Fruit fly (Drosophila melanogaster) whole organism, embryonic: ENCODE results near the gene mRF1.

ENCODE experiments used
- Adf1 ChIP-seq: fragments of 200-800 bp; sonication (Bioruptor generic); IDR thresholded peaks from 2 replicates; pipeline ENCODE4 v1.3.6; 2022; ENCODE audit warnings: missing biosample characterization, missing genetic modification characterization
- BEAF-32 ChIP-seq: fragments of 200-800 bp; sonication (Bioruptor generic); optimal IDR thresholded peaks from 3 replicates; lab custom pipeline; 2017; ENCODE audit warnings: missing biosample characterization, missing genetic modification characterization, mild to moderate bottlenecking, moderate library complexity, missing genetic modification reagents
- Bgb ChIP-seq: fragments of 200-800 bp; sonication (Bioruptor generic); IDR thresholded peaks from 2 replicates; pipeline ENCODE4 v1.3.6; 2022; ENCODE audit warnings: missing biosample characterization, missing genetic modification characterization; ENCODE audit not compliant: partially characterized antibody
- CG10274 ChIP-seq: fragments of 200-800 bp; sonication (Bioruptor generic); optimal IDR thresholded peaks from 3 replicates; lab custom pipeline; 2017; ENCODE audit warnings: missing biosample characterization, mild to moderate bottlenecking, missing genetic modification characterization
- CG13296 ChIP-seq: fragments of 200-800 bp; sonication (Bioruptor generic); optimal IDR thresholded peaks from 3 replicates; lab custom pipeline; 2018; ENCODE audit warnings: missing biosample characterization, mild to moderate bottlenecking, missing genetic modification characterization
- CG14014 ChIP-seq: fragments of 200-800 bp; sonication (Bioruptor generic); IDR thresholded peaks from 2 replicates; pipeline ENCODE4 v1.3.6; 2022; ENCODE audit warnings: missing biosample characterization, missing genetic modification characterization
- CG14667 ChIP-seq: fragments of 200-800 bp; sonication (Bioruptor generic); IDR thresholded peaks from 2 replicates; pipeline ENCODE4 v1.3.6; 2022; ENCODE audit warnings: missing biosample characterization, missing genetic modification characterization
- CG15601 ChIP-seq: fragments of 200-800 bp; sonication (Bioruptor generic); optimal IDR thresholded peaks from 3 replicates; lab custom pipeline; 2019; ENCODE audit warnings: missing biosample characterization, mild to moderate bottlenecking, missing genetic modification characterization, moderate library complexity
- CG17612 ChIP-seq: fragments of 200-800 bp; sonication (Bioruptor generic); IDR thresholded peaks from 2 replicates; pipeline ENCODE4 v1.3.6; 2022; ENCODE audit warnings: missing biosample characterization, missing genetic modification characterization
- CG2202 ChIP-seq: fragments of 200-800 bp; sonication (Bioruptor generic); optimal IDR thresholded peaks from 2 replicates; lab custom pipeline; 2018; ENCODE audit warnings: missing biosample characterization, mild to moderate bottlenecking, missing genetic modification characterization
- CG30403 ChIP-seq: fragments of 200-800 bp; sonication (Bioruptor generic); optimal IDR thresholded peaks from 3 replicates; lab custom pipeline; 2016; ENCODE audit warnings: missing biosample characterization, missing genetic modification characterization
- CG33213 ChIP-seq: fragments of 200-800 bp; sonication (Bioruptor generic); optimal IDR thresholded peaks from 3 replicates; lab custom pipeline; 2016; ENCODE audit warnings: missing biosample characterization, missing genetic modification characterization
- CG3407 ChIP-seq: fragments of 200-800 bp; sonication (Bioruptor generic); optimal IDR thresholded peaks from 2 replicates; lab custom pipeline; 2018; ENCODE audit warnings: missing biosample characterization, mild to moderate bottlenecking, missing genetic modification characterization
- CG34422 ChIP-seq: fragments of 200-800 bp; sonication (Bioruptor generic); IDR thresholded peaks from 3 replicates; pipeline ENCODE4 v1.3.6; 2022; ENCODE audit warnings: missing biosample characterization, missing genetic modification characterization
- CG6765 ChIP-seq: fragments of 200-800 bp; sonication (Bioruptor generic); optimal IDR thresholded peaks from 3 replicates; lab custom pipeline; 2017; ENCODE audit warnings: missing biosample characterization, mild to moderate bottlenecking, missing genetic modification characterization
- CG7987 ChIP-seq: fragments of 200-800 bp; sonication (Bioruptor generic); optimal IDR thresholded peaks from 2 replicates; lab custom pipeline; 2018; ENCODE audit warnings: missing biosample characterization, mild to moderate bottlenecking, missing genetic modification characterization, moderate library complexity
- CG8765 ChIP-seq: fragments of 200-800 bp; sonication (Bioruptor generic); IDR thresholded peaks from 2 replicates; pipeline ENCODE4 v1.3.6; 2022; ENCODE audit warnings: missing biosample characterization, missing genetic modification characterization
- CG9727 ChIP-seq: fragments of 200-800 bp; sonication (Bioruptor generic); optimal IDR thresholded peaks from 3 replicates; lab custom pipeline; 2017; ENCODE audit warnings: missing biosample characterization, mild to moderate bottlenecking, missing genetic modification characterization
- CTCF ChIP-seq: fragments of 200-800 bp; sonication (Bioruptor generic); optimal IDR thresholded peaks from 2 replicates; lab custom pipeline; 2017; ENCODE audit warnings: missing biosample characterization, mild to moderate bottlenecking, missing genetic modification characterization, moderate library complexity
- Dbx ChIP-seq: fragments of 200-800 bp; sonication (Bioruptor generic); IDR thresholded peaks from 3 replicates; pipeline ENCODE4 v1.3.6; 2022; ENCODE audit warnings: missing biosample characterization, missing genetic modification characterization
- Dek ChIP-seq: fragments of 200-800 bp; sonication (Bioruptor generic); optimal IDR thresholded peaks from 3 replicates; lab custom pipeline; 2019; ENCODE audit warnings: missing biosample characterization, mild to moderate bottlenecking, missing genetic modification characterization, moderate library complexity
- Dref ChIP-seq: fragments of 200-800 bp; sonication (Bioruptor generic); IDR thresholded peaks from 2 replicates; pipeline ENCODE4 v1.3.6; 2022; ENCODE audit warnings: missing biosample characterization, missing genetic modification characterization
- E2f2 ChIP-seq: fragments of 200-800 bp; sonication (Bioruptor generic); IDR thresholded peaks from 2 replicates; pipeline ENCODE4 v1.3.6; 2022; ENCODE audit warnings: missing biosample characterization, missing genetic modification characterization
- Gug ChIP-seq: fragments of 200-800 bp; sonication (Bioruptor generic); IDR thresholded peaks from 4 replicates; pipeline ENCODE4 v1.3.6; 2022; ENCODE audit warnings: missing biosample characterization, missing genetic modification characterization
- Hey ChIP-seq: fragments of 200-800 bp; sonication (Bioruptor generic); optimal IDR thresholded peaks from 3 replicates; lab custom pipeline; 2018; ENCODE audit warnings: missing biosample characterization, mild to moderate bottlenecking, missing genetic modification characterization
- HmgD ChIP-seq: fragments of 200-800 bp; sonication (Bioruptor generic); optimal IDR thresholded peaks from 3 replicates; lab custom pipeline; 2016; ENCODE audit warnings: missing biosample characterization, missing genetic modification characterization
- Hr51 ChIP-seq, 2 experiments: fragments of 200-800 bp; sonication (Bioruptor generic); optimal IDR thresholded peaks; 2 replicates in 1 of 2; 3 replicates in 1 of 2; lab custom pipeline; 2016 to 2018; ENCODE audit warnings: missing biosample characterization in 2 of 2, missing genetic modification characterization in 2 of 2, mild to moderate bottlenecking in 1 of 2, moderate library complexity in 1 of 2
- MESR4 ChIP-seq: fragments of 200-800 bp; sonication (Bioruptor generic); optimal IDR thresholded peaks from 2 replicates; lab custom pipeline; 2018; ENCODE audit warnings: missing biosample characterization, mild to moderate bottlenecking, missing genetic modification characterization, moderate library complexity
- Myb ChIP-seq: fragments of 200-800 bp; sonication (Bioruptor generic); optimal IDR thresholded peaks from 2 replicates; lab custom pipeline; 2016; ENCODE audit warnings: missing biosample characterization, missing genetic modification characterization
- Oaz ChIP-seq: fragments of 200-800 bp; sonication (Bioruptor generic); IDR thresholded peaks from 2 replicates; pipeline ENCODE4 v1.3.6; 2022; ENCODE audit warnings: missing biosample characterization, missing genetic modification characterization
- Pdp1 ChIP-seq, 2 experiments: fragments of 200-800 bp; sonication (Bioruptor generic); optimal IDR thresholded peaks; 3 replicates each; lab custom pipeline; 2016; ENCODE audit warnings: missing biosample characterization in 2 of 2, missing genetic modification characterization in 2 of 2, mild to moderate bottlenecking in 1 of 2, moderate library complexity in 1 of 2
- Rx ChIP-seq: fragments of 200-800 bp; sonication (Bioruptor generic); IDR thresholded peaks from 2 replicates; pipeline ENCODE4 v1.3.6; 2022; ENCODE audit warnings: missing biosample characterization, missing genetic modification characterization
- Ssrp ChIP-seq: fragments of 200-800 bp; sonication (Bioruptor generic); optimal IDR thresholded peaks from 2 replicates; lab custom pipeline; 2018; ENCODE audit warnings: missing biosample characterization, mild to moderate bottlenecking, missing genetic modification characterization, moderate library complexity
- ab ChIP-seq: fragments of 200-800 bp; sonication (Bioruptor generic); optimal IDR thresholded peaks from 2 replicates; lab custom pipeline; 2016; ENCODE audit warnings: missing biosample characterization, missing genetic modification characterization
- ato ChIP-seq: fragments of 200-800 bp; sonication (Bioruptor generic); IDR thresholded peaks from 2 replicates; pipeline ENCODE4 v1.3.6; 2022; ENCODE audit warnings: missing biosample characterization, missing genetic modification characterization; ENCODE audit not compliant: partially characterized antibody
- btn ChIP-seq: fragments of 200-800 bp; sonication (Bioruptor generic); optimal IDR thresholded peaks from 2 replicates; lab custom pipeline; 2016; ENCODE audit warnings: missing biosample characterization, missing genetic modification characterization
- cato ChIP-seq: fragments of 200-800 bp; sonication (Bioruptor generic); optimal IDR thresholded peaks from 2 replicates; lab custom pipeline; 2016; ENCODE audit warnings: missing biosample characterization, missing genetic modification characterization, borderline replicate concordance
- chm ChIP-seq: fragments of 200-800 bp; sonication (Bioruptor generic); IDR thresholded peaks from 2 replicates; pipeline ENCODE4 v1.3.6; 2022; ENCODE audit warnings: missing biosample characterization, missing genetic modification characterization
- corto ChIP-seq: fragments of 200-800 bp; sonication (Bioruptor generic); optimal IDR thresholded peaks from 2 replicates; lab custom pipeline; 2016; ENCODE audit warnings: missing biosample characterization, mild to moderate bottlenecking, missing genetic modification characterization, moderate library complexity
- cwo ChIP-seq: fragments of 200-800 bp; sonication (Bioruptor generic); optimal IDR thresholded peaks from 3 replicates; lab custom pipeline; 2017; ENCODE audit warnings: missing biosample characterization, missing genetic modification characterization, mild to moderate bottlenecking, moderate library complexity, missing genetic modification reagents
- dysf ChIP-seq: fragments of 200-800 bp; sonication (Bioruptor generic); IDR thresholded peaks from 3 replicates; pipeline ENCODE4 v1.3.6; 2022; ENCODE audit warnings: missing biosample characterization, missing genetic modification characterization
- emc ChIP-seq: fragments of 200-800 bp; sonication (Bioruptor generic); optimal IDR thresholded peaks from 2 replicates; lab custom pipeline; 2016; ENCODE audit warnings: missing biosample characterization, missing genetic modification characterization
- fd96Cb ChIP-seq: fragments of 200-800 bp; sonication (Bioruptor generic); optimal IDR thresholded peaks from 2 replicates; lab custom pipeline; 2018; ENCODE audit warnings: missing biosample characterization, mild to moderate bottlenecking, missing genetic modification characterization, moderate library complexity
- gfzf ChIP-seq: fragments of 200-800 bp; sonication (Bioruptor generic); optimal IDR thresholded peaks from 2 replicates; lab custom pipeline; 2016; ENCODE audit warnings: missing biosample characterization, mild to moderate bottlenecking, missing genetic modification characterization, moderate library complexity
- knrl ChIP-seq: fragments of 200-800 bp; sonication (Bioruptor generic); IDR thresholded peaks from 3 replicates; pipeline ENCODE4 v1.3.6; 2022; ENCODE audit warnings: missing biosample characterization, missing genetic modification characterization; ENCODE audit not compliant: partially characterized antibody
- onecut ChIP-seq: fragments of 200-800 bp; sonication (Bioruptor generic); IDR thresholded peaks from 2 replicates; pipeline ENCODE4 v1.3.6; 2022; ENCODE audit warnings: missing biosample characterization, missing genetic modification characterization
- tgo ChIP-seq: fragments of 200-800 bp; sonication (Bioruptor generic); IDR thresholded peaks from 3 replicates; pipeline ENCODE4 v1.3.6; 2022; ENCODE audit warnings: missing biosample characterization, missing genetic modification characterization
- trem ChIP-seq: fragments of 200-800 bp; optimal IDR thresholded peaks from 3 replicates; lab custom pipeline; 2019; ENCODE audit warnings: missing biosample characterization, mild to moderate bottlenecking, missing genetic modification characterization, moderate library complexity
- unpg ChIP-seq: fragments of 200-800 bp; sonication (Bioruptor generic); optimal IDR thresholded peaks from 3 replicates; lab custom pipeline; 2018; ENCODE audit warnings: missing biosample characterization, mild to moderate bottlenecking, missing genetic modification characterization, moderate library complexity

Gene mRF1

DNA sequence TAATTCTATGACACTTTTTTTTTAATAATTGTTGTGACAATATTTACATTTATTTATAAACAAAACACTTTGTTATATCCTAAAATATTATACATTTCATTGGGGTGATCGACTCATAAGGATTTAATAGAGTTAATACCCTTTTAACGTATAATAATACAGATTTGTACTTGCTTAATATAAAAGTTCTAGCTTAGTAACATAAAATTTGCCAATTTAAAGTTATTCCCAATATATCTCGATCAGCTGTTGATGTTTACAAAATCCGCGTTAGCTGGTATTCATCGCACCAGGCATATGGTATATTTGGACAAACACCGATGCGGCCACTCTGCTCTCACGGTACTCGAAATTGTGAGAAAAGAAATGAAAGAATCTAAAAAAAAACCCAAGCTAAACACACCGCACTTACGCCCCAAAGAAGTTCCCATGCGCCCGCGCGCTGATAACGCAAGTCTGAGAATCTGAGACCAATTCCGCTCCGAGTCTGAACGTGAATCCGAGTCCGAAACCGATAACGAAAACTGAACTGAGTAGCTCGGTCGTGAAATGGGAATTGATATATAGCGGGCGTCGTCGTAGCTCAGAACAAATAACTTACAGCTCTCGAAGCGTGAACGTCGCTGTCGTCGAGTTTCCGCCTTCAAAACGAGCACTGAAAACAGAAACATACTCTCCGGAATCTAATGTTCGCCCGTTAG, 16.2 kb upstream of the mRF1 start, which contains the start of gene Pect (continued):
- TF ChIP-seq gfzf (GFP tag; lab: Kevin White, UChicago) (peak; percentile 89), Dref (peak; percentile 50), HmgD (peak; percentile 34), Dek (tag; lab: Kevin White, UChicago) (peak; percentile 58), BEAF-32 (GFP tag; lab: Kevin White, UChicago) (peak; percentile 83), Rx (GFP tag; lab: Robert Waterston, UW) (no peak), CG14014 (GFP tag; lab: Robert Waterston, UW) (peak; percentile 19; the same call in 1 of the 2 replicates), CG9727 (GFP tag; lab: Kevin White, UChicago) (peak; percentile 37), MESR4 (peak; percentile 83), CG30403 (GFP tag; lab: Kevin White, UChicago) (peak; percentile 26), onecut (GFP tag; lab: Robert Waterston, UW) (no peak; the same call in 1 of the 2 replicates), chm (GFP tag; lab: Robert Waterston, UW) (peak; percentile 63; the same call in 1 of the 2 replicates), fd96Cb (tag; lab: Kevin White, UChicago) (peak; percentile 12), CG3407 (GFP tag; lab: Kevin White, UChicago) (no peak), CG17612 (GFP tag; lab: Robert Waterston, UW) (no peak), trem (peak; percentile 25), cwo (peak; percentile 57), Dbx (GFP tag; lab: Robert Waterston, UW) (no peak; the same call in 2 of the 3 replicates), knrl (GFP tag; lab: Robert Waterston, UW) (0 out of 3 replicates have a peak, but pooled peaks have one; percentile 43), CG13296 (no peak), CG8765 (no peak), Gug (GFP tag; lab: Robert Waterston, UW) (no peak), Myb (GFP tag; lab: Kevin White, UChicago) (peak; percentile 6), CG14667 (GFP tag; lab: Robert Waterston, UW) (no peak), CG7987 (GFP tag; lab: Kevin White, UChicago) (no peak), emc (GFP tag; lab: Kevin White, UChicago) (no peak), cato (GFP tag; lab: Kevin White, UChicago) (no peak), CG15601 (no peak), Adf1 (peak; percentile 29), ab (GFP tag; lab: Kevin White, UChicago) (no peak), dysf (0 out of 3 replicates have a peak, but pooled peaks have one; percentile 2), CG33213 (GFP tag; lab: Kevin White, UChicago) (peak; percentile 0), CG34422 (GFP tag; lab: Robert Waterston, UW) (peak; percentile 15; the same call in 1 of the 3 replicates), corto (GFP tag; lab: Kevin White, UChicago) (no peak), tgo (peak; percentile 37; the same call in 2 of the 3 replicates), Bgb (GFP tag; lab: Robert Waterston, UW) (peak; percentile 65; the same call in 1 of the 2 replicates), CTCF (GFP tag; lab: Kevin White, UChicago) (no peak), Ssrp (tag; lab: Kevin White, UChicago) (peak; percentile 46), E2f2 (GFP tag; lab: Robert Waterston, UW) (0 out of 2 replicates have a peak, but pooled peaks have one; percentile 6), Pdp1 (GFP tag; optimal IDR thresholded peaks at IDR 0.05; lab: Kevin White, UChicago) (no peak), ato (GFP tag; lab: Robert Waterston, UW) (peak; percentile 28; the same call in 1 of the 2 replicates), CG10274 (GFP tag; lab: Kevin White, UChicago) (no peak), unpg (GFP tag; lab: Kevin White, UChicago) (no peak), Hey (no peak), Hr51 (GFP tag; optimal IDR thresholded peaks at IDR 0.05; lab: Kevin White, UChicago) (no peak), CG6765 (GFP tag; lab: Kevin White, UChicago) (peak; percentile 9), btn (GFP tag; lab: Kevin White, UChicago) (no peak), CG2202 (no peak), Oaz (no peak)
